Worm (Caenorhabditis elegans): ENCODE measurements around the gene spp-31.

The spp-31 gene

DNA sequence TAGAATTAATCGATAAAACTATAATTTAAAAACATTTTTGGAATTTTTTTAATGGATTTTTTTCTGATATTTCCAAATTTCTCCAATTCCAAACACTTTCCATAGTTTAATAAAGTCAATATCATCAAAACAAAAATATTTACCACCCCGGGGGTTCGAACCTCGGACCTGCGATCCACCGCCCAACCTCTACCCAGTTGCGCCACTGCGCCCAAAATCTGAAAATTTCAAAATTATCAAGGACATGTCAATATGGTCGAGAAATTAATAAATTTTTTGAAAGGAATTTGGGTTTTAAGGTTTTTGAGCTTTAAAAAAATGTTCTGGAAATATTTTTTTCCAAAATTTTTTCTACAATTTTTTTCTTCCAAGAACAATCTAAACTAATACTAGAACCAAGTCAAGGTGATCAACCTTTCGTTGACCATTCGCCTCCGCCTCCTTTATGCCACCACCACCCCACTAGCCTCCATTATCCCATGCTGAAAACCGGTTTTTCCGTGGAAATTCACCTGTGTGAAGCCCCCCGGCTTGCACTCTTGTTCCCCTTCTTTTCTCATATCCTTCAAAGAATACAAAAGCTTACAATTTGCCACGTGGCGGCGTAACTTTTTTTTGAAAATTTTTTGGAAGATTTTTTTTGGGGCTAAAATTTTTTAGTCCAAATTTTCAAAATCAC, 24.6 kb upstream of the spp-31 start (continued):
- no peak for TF ChIP-seq nhr-28 (tag; optimal IDR thresholded peaks at IDR 0.05)

DNA sequence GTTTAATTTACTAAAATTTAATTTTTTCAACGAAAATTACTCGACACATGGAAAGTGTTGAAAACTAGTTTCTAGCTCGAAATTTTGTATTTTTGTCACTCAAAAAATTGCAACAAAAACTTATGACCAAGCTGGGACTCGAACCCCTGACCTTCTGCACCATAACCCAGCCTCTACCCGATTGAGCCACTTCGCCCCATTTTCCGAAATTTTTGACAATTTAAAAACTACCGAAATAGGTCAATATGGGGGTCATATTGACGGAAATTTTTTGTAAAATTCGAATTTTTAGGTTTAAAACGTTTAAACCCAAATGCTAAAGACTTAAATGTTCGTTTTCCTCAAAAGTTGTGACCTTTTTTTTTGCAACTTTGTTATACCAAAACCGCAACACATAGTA, 20.9 kb upstream of the spp-31 start:
- no peak for TF ChIP-seq ztf-4 (tag; optimal IDR thresholded peaks at IDR 0.05)
- TF ChIP-seq ZK546.5 (tag; optimal IDR thresholded peaks at IDR 0.05), result no peak
- no peak for TF ChIP-seq nfya-1 (tag; optimal IDR thresholded peaks at IDR 0.05; ENCODE audit: insufficient read depth)
- TF ChIP-seq ceh-82 (tag; optimal IDR thresholded peaks at IDR 0.05), result no peak
- no peak for TF ChIP-seq nhr-12 (tag; optimal IDR thresholded peaks at IDR 0.05)
- TF ChIP-seq ceh-28 (tag; optimal IDR thresholded peaks at IDR 0.05), result no peak
- no peak for TF ChIP-seq ceh-16 (tag; optimal IDR thresholded peaks at IDR 0.05)
- TF ChIP-seq lin-15B (tag; optimal IDR thresholded peaks at IDR 0.05), result no peak
- TF ChIP-seq nhr-43 (tag; optimal IDR thresholded peaks at IDR 0.05; ENCODE audit: poor library complexity, severe bottlenecking), result no peak
- no peak for TF ChIP-seq lsy-12 (tag; optimal IDR thresholded peaks at IDR 0.05)
- no peak for TF ChIP-seq fkh-2 (tag; optimal IDR thresholded peaks at IDR 0.05)
- TF ChIP-seq egl-27 (tag; optimal IDR thresholded peaks at IDR 0.05), result no peak
- TF ChIP-seq mdl-1 (tag; optimal IDR thresholded peaks at IDR 0.05), result no peak
- TF ChIP-seq pqm-1 (tag; optimal IDR thresholded peaks at IDR 0.05), result no peak
- no peak for TF ChIP-seq nhr-25 (tag; optimal IDR thresholded peaks at IDR 0.05)
- TF ChIP-seq nhr-67 (tag; optimal IDR thresholded peaks at IDR 0.05), result no peak
- TF ChIP-seq mml-1 (tag; optimal IDR thresholded peaks at IDR 0.05), result no peak
- TF ChIP-seq unc-62 (GFP tag; optimal IDR thresholded peaks at IDR 0.05), result no peak
- no peak for TF ChIP-seq R02D3.7 (tag; optimal IDR thresholded peaks at IDR 0.05)

DNA sequence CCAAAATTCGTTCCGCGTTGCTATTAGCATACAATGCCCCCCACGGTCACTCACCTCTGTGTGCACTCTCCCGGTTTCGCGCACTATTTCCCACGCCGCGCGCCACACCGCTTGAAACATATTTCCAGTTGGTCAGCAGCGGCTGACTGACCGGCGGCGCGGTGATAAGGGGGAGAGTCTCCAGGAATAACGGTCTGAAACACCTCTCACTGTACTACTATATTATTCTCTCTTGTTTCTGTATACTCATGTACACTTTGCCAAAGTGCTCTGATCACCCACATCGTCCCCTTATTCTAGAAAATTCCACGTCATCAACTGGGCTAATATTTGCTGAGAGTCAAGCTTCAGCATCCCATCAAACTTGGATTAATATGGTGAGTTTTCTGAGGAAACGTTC, 20.5 kb upstream of the spp-31 start, which contains the start of gene nhr-41:
TSS of gene nhr-41 (plus strand) at position 301 of the 400 bp plus-strand sequence.
- TF ChIP-seq snpc-4 (tag; optimal IDR thresholded peaks at IDR 0.05), result no peak
- TF ChIP-seq nhr-11 (tag; optimal IDR thresholded peaks at IDR 0.05), result no peak
- TF ChIP-seq daf-12 (tag; optimal IDR thresholded peaks at IDR 0.05), result no peak
- TF ChIP-seq egl-27 (tag; optimal IDR thresholded peaks at IDR 0.05), result no peak
- no peak for TF ChIP-seq ZK546.5 (tag; optimal IDR thresholded peaks at IDR 0.05)
- no peak for TF ChIP-seq mml-1 (tag; optimal IDR thresholded peaks at IDR 0.05)
- TF ChIP-seq lsy-12 (tag; optimal IDR thresholded peaks at IDR 0.05), result no peak
- no peak for TF ChIP-seq ceh-28 (tag; optimal IDR thresholded peaks at IDR 0.05)
- no peak for TF ChIP-seq lin-15B (tag; optimal IDR thresholded peaks at IDR 0.05)
- no peak for TF ChIP-seq nhr-23 (tag; optimal IDR thresholded peaks at IDR 0.05)
- TF ChIP-seq nhr-76 (tag; optimal IDR thresholded peaks at IDR 0.05), result no peak

DNA sequence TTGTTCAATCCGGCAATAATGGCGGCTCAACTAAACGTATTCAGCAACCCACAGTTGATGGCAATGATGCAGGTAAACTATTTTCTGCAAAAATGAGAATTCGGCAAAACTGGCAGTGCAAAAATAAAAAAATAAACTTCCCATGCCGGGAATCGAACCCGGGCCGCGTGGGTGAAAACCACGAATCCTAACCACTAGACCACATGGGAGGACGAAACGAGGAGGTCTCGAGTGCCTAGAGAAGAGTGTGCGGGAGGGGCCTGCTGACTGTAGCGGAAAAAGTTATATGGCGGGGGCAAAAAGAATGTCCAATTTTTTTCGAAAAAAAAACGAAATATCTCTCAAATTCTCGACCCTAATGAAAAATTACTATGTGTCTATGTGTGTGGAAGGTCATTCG, 18.3 kb upstream of the spp-31 start:
- TF ChIP-seq aly-2 (tag; optimal IDR thresholded peaks at IDR 0.05) (no peak), nhr-43 (tag; optimal IDR thresholded peaks at IDR 0.05; ENCODE audit: poor library complexity, severe bottlenecking) (peak; percentile 38), mml-1 (tag; optimal IDR thresholded peaks at IDR 0.05) (no peak), lin-39 (tag; optimal IDR thresholded peaks at IDR 0.05) (peak; percentile 43), nhr-23 (tag; optimal IDR thresholded peaks at IDR 0.05) (no peak), lsy-12 (tag; optimal IDR thresholded peaks at IDR 0.05) (peak; percentile 22), daf-12 (tag; optimal IDR thresholded peaks at IDR 0.05) (no peak), ztf-4 (tag; optimal IDR thresholded peaks at IDR 0.05) (no peak), nfya-1 (tag; optimal IDR thresholded peaks at IDR 0.05; ENCODE audit: insufficient read depth) (peak; percentile 28), hmg-11 (tag; optimal IDR thresholded peaks at IDR 0.05) (peak; percentile 73), pha-4 (tag; optimal IDR thresholded peaks at IDR 0.05) (peak; percentile 28), jun-1 (tag; optimal IDR thresholded peaks at IDR 0.05) (no peak), fkh-2 (tag; optimal IDR thresholded peaks at IDR 0.05) (no peak), lin-15B (tag; optimal IDR thresholded peaks at IDR 0.05) (peak; percentile 25), nhr-25 (tag; optimal IDR thresholded peaks at IDR 0.05) (no peak), elt-2 (tag; optimal IDR thresholded peaks at IDR 0.05) (peak; percentile 19)

DNA sequence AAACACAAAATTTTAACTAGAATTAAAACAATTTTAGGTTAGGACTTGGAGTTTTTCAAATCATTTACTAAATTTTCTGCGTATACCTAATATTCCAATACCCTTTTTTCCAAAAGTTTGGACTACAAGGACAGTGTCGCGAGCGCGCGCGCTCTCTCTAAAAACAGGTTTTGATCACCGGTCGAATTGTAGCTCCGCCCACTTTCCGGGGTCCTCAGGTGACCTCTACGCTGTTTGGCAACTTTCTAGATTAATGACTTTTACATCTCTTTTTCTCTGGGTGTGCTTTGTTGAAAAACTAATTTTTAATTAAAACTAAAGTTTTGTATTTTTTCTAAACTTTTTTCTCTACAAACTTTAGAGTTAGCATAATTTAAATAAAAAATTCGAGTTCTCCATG, 17.3 kb upstream of the spp-31 start:
- TF ChIP-seq lsy-12 (tag; optimal IDR thresholded peaks at IDR 0.05) (no peak), lin-39 (tag; optimal IDR thresholded peaks at IDR 0.05) (no peak), ztf-11 (tag; optimal IDR thresholded peaks at IDR 0.05) (no peak), nhr-23 (tag; optimal IDR thresholded peaks at IDR 0.05) (peak; percentile 32), lin-15B (tag; optimal IDR thresholded peaks at IDR 0.05) (no peak), nhr-25 (tag; optimal IDR thresholded peaks at IDR 0.05) (peak; percentile 60)

Data from whole organism, L3 larva.